Fruit fly (Drosophila melanogaster) whole organism: Measurements from ENCODE around the gene dsd.

ENCODE experiments used
- CG8478 ChIP-seq: fragments of >200 bp; optimal IDR thresholded peaks from 2 replicates; lab custom pipeline; 2018; ENCODE audit warnings: inconsistent platforms
- Dll ChIP-seq: fragments of >200 bp; optimal IDR thresholded peaks from 2 replicates; lab custom pipeline; 2017
- EcR ChIP-seq, 2 experiments: fragments of >200 bp; optimal IDR thresholded peaks; 2 replicates each; lab custom pipeline; 2017; ENCODE audit warnings: missing biosample characterization in 2 of 2, missing genetic modification characterization in 2 of 2, missing genetic modification reagents in 2 of 2
- pan ChIP-seq: fragments of >200 bp; optimal IDR thresholded peaks from 2 replicates; lab custom pipeline; 2017
- psq ChIP-seq: fragments of >200 bp; optimal IDR thresholded peaks from 2 replicates; lab custom pipeline; 2017
- usp ChIP-seq: fragments of >200 bp; optimal IDR thresholded peaks from 2 replicates; lab custom pipeline; 2017; ENCODE audit warnings: missing biosample characterization, missing genetic modification characterization, mixed read lengths

dsd gene

DNA sequence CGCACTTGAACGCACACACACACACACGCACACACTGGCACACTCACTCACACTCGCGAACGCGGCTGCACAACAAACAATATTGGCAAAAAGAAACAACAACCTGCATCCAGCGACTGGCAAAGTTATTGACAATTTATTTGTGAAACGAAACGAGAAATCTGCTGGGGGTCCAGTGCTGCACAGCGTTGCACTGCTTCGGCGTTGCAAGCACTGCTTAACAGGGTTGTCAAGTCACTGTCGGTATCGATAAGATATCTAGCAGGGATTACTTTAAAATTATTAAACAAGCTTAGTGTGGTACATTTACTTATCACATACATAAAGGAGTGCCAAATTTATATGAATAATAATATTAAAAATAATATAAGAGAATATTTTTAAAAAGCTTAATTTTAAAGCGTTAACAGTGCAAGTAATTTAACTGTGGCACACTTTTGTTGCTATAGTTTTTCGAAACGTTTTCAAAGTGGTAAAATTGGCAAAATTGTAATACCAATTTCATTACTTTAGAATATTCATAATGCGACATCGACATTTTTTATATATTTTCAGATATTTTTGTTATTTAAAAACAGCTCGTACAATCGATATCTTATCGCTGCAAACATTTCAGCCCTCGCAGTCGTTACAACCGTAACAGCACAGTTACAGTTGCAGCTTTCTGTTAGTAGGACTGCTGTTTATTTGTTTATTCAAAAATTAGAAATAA lies at the start of gene dsd, which contains the start of gene Tusp:
Gene dsd (minus strand): TSS at position 179 of the 712 bp plus-strand sequence.
Gene Tusp (plus strand): TSS at position 662 of the 712 bp plus-strand sequence.
- TF ChIP-seq CG8478 (lab: Kevin White, UChicago) (no peak), pan (lab: Kevin White, UChicago) (no peak), EcR (GFP tag; optimal IDR thresholded peaks at IDR 0.05; lab: Kevin White, UChicago) (no peak), usp (no peak), psq (lab: Kevin White, UChicago) (no peak), Dll (no peak)

DNA sequence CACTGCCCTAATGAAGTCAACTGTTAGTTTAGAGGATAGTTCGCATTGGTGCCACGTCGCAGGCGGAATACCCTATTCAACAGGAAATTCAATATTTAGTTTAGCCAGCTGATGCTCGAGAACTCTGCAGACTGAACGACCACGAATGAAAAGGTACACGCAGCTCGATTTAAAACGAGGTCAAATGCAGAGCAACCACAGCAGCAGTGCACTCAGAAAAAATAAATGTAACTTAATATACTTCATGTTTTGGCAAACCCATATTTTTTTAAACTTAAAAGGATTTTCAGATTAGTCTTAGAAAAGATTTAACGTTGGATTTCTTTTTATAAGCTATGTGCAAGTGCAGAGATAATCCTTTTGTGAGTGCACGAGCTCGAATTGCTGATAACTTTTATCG lies 47.9 kb upstream of the dsd start:
- TF ChIP-seq EcR (GFP tag; optimal IDR thresholded peaks at IDR 0.05; lab: Kevin White, UChicago), result no peak
- no peak for TF ChIP-seq CG8478 (lab: Kevin White, UChicago)
- no peak for TF ChIP-seq psq (lab: Kevin White, UChicago)
- no peak for TF ChIP-seq usp
- no peak for TF ChIP-seq pan (lab: Kevin White, UChicago)
- no peak for TF ChIP-seq Dll

DNA sequence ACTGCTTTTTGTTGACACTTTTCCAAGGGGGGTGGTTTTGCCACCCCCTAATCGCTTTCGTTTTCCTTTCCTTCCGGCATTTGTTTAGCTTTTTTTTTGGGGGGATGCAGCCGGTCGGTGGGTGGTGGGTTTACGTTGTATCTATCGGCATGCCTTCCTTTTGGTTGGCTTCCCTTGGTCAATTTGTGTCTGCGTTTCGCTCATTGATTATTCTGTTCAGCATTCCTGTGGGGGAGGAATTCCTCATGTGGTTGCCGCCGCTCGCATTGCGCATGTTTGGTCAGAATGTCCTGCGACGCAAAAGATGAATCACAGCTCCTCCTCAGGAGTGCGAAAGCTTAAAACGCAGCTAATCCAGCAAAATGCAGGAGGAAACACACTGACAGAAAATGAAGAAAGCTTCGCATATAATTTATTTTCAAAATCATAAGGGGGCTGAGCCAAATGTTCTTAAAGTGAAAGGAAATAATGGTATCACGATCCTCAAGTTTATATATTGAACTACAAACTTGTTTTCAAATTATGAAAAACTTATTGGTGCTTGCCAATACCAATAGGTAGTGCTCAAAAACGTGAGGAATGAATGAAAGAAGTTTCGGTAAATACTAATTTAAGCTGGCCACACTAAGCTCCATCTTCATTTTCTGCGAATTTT lies 45.1 kb upstream of the dsd start, which contains the start of gene RpS10a:
Gene RpS10a (plus strand): TSS at position 605 of the 655 bp plus-strand sequence.
- no peak for TF ChIP-seq pan (lab: Kevin White, UChicago)
- TF ChIP-seq usp, result no peak
- TF ChIP-seq CG8478 (lab: Kevin White, UChicago), result no peak
- TF ChIP-seq Dll, result no peak
- TF ChIP-seq psq (lab: Kevin White, UChicago), result no peak
- no peak for TF ChIP-seq EcR (GFP tag; optimal IDR thresholded peaks at IDR 0.05; lab: Kevin White, UChicago)

DNA sequence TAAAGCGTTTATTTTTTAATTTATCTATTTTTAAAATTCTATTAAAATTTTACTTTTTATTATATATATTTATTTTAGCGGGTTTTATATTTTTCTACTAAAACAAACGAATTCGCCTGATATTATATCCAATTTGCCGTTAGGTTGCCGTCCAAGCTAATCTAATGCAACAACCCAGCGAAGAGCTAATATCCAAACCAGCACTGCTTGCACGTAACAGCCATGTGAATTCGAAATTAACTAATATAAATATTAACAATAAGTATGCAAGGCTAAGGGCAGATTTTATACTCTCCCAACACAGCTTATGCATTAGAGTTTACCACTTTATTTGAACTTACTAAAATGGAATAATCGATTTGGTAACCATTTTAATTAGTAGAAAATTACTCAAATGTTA lies 44.5 kb upstream of the dsd start:
- TF ChIP-seq Dll (no peak), usp (no peak), EcR (GFP tag; optimal IDR thresholded peaks at IDR 0.05; lab: Kevin White, UChicago) (no peak), pan (lab: Kevin White, UChicago) (no peak), CG8478 (lab: Kevin White, UChicago) (no peak), psq (lab: Kevin White, UChicago) (no peak)

DNA sequence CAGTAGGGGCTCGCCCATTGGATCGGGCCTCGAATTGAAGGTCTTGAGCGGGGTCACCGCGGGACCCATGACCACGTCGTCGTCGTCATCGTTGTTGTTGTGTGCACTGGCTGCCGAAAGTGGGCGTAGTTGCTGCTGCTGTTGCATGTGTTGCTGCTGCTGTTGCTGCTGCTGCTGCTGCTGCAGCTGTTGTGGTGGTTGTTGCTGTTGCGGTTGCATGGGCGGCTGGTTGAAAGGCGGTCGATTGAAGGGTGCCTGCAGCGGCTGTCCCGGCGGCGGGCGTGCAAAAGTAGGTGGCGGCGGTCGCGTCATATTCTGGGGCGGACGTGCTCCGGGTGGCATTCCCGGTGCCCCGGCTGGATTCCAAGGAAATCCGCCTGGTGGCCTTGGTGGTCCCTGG lies 40.6 kb upstream of the dsd start:
- TF ChIP-seq CG8478 (lab: Kevin White, UChicago) (no peak), psq (lab: Kevin White, UChicago) (no peak), usp (no peak), EcR (GFP tag; optimal IDR thresholded peaks at IDR 0.05; lab: Kevin White, UChicago) (no peak), Dll (no peak), pan (lab: Kevin White, UChicago) (no peak)

DNA sequence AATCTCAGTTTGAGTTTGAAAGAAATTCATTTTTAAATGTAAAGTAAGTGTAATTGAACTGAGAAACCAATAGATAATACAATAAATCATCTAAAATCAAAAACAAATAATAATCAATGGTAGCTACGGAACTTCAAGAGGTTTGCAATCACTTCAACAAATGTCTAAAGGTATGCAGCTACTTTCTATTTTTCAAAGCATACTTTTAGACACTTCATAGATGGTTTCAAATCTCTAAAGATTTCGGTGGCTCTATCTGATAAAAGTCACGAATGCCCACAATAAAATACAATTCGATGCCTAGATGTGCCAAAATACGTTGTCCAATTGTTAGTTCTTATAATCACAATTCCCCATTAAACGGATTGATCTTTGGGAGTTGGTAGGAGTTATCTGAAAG lies 35.9 kb upstream of the dsd start:
- no peak for TF ChIP-seq EcR (GFP tag; optimal IDR thresholded peaks at IDR 0.05; lab: Kevin White, UChicago)
- no peak for TF ChIP-seq psq (lab: Kevin White, UChicago)
- no peak for TF ChIP-seq usp

DNA sequence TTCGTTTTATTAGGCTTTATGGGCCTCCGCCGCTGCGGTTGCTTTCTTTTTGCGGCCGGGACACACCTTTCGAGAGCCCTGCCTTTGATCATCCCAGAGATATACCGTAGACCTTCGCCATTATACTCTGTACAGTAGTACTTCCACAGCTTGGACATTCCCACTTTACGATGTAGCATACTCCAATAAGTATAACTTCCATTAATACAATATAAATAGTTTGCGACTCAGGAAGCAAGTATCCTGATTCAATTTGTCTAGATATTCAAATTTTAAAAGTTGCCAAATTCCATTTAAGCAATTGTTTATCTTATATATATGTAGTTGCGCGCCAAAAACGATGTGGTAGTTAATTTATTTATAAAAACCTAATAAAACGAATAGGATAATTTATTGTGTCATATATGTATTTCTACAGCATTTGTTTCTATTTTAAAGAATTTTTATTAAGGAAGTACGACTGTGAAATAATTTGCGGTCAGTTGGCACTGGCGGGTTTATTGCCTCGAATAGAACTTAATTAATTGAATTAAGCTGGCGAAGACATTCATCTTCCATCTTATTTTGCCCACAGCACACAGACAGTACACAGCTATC lies 30.2 kb upstream of the dsd start:
- TF ChIP-seq usp (no peak), EcR (GFP tag; optimal IDR thresholded peaks at IDR 0.05; lab: Kevin White, UChicago) (no peak), CG8478 (lab: Kevin White, UChicago) (no peak), Dll (no peak), pan (lab: Kevin White, UChicago) (no peak), psq (lab: Kevin White, UChicago) (no peak)

DNA sequence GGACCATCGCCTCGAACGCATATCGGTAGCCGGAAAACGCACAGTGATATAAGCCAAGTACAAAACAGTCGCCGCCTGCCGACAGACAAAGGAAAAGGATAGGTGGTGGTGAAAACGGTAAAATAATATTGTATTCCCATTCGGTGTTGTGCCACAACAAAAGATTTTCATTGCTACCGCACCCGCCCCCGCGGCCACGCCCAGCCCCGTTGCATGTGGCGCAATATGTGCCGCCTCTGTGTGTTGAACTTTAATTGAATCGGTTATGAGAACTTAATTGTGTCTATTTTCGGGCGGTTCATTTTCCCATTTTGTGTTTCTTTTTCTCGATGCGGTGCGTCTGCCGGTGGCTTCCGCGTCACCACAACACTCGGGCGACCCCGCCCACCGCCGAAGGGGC lies 29.5 kb upstream of the dsd start:
- no peak for TF ChIP-seq psq (lab: Kevin White, UChicago)
- no peak for TF ChIP-seq usp
- TF ChIP-seq pan (lab: Kevin White, UChicago), result no peak
- TF ChIP-seq CG8478 (lab: Kevin White, UChicago), result no peak
- TF ChIP-seq EcR (GFP tag; optimal IDR thresholded peaks at IDR 0.05; lab: Kevin White, UChicago), result no peak
- no peak for TF ChIP-seq Dll

DNA sequence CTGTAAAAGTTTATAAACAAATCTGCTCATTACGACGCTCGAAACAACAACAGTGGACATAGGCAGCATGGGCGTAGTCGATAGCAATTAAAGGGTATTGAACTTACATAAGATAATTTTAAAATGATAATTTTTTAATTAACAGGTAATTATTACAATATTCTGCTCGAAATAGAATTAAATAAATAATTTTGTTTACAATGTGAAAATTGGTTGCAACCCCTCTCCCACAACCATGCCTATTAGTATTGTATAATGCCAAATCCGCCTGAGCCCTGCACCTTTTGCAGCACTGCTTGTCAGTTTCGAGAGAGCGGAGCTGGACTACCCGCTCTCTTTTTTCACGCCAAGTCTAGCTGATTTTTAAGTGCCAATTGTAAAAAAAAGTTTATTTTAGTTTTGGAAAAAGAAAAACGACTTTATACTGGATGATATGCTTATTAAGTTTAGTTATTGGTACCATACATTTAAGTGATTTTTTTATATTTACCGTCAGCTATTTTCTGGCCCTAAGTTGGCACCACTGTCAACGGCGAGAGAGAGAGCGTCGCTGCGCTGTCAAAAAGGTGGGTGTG lies 28.9 kb upstream of the dsd start, which contains the start of the genes CG5611 and Mtl:
Gene CG5611 (minus strand): TSS at position 51 of the 575 bp plus-strand sequence.
Gene Mtl (plus strand): TSS at position 403 of the 575 bp plus-strand sequence.
- no peak for TF ChIP-seq Dll
- no peak for TF ChIP-seq CG8478 (lab: Kevin White, UChicago)
- TF ChIP-seq psq (lab: Kevin White, UChicago), result no peak
- TF ChIP-seq EcR (GFP tag; optimal IDR thresholded peaks at IDR 0.05; lab: Kevin White, UChicago), result no peak
- no peak for TF ChIP-seq pan (lab: Kevin White, UChicago)
- no peak for TF ChIP-seq usp

DNA sequence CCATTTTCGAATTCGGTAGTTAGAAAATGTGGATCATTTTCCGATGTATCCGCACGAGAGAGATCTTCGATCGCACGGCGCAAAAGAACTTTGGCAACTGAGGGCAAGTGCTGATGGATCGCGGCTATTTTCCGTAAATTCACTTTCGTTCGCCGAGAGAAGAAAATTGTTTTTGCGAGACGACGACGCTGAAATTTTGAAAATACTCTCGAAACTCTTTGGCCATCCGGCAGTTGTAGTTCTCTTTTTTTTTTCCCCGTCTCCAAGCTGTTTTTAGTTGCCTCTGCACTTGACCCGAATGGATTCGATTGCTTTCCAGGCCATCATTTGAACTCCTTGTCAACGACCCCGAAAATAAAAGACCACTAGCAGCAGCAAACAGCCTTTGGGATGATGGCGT lies 18.7 kb upstream of the dsd start, which contains the start of gene CG5612:
Gene CG5612 (minus strand): TSS at position 101 of the 400 bp plus-strand sequence.
- no peak for TF ChIP-seq Dll
- no peak for TF ChIP-seq usp
- TF ChIP-seq CG8478 (lab: Kevin White, UChicago), result no peak
- no peak for TF ChIP-seq psq (lab: Kevin White, UChicago)
- TF ChIP-seq pan (lab: Kevin White, UChicago), result no peak
- no peak for TF ChIP-seq EcR (GFP tag; optimal IDR thresholded peaks at IDR 0.05; lab: Kevin White, UChicago)

DNA sequence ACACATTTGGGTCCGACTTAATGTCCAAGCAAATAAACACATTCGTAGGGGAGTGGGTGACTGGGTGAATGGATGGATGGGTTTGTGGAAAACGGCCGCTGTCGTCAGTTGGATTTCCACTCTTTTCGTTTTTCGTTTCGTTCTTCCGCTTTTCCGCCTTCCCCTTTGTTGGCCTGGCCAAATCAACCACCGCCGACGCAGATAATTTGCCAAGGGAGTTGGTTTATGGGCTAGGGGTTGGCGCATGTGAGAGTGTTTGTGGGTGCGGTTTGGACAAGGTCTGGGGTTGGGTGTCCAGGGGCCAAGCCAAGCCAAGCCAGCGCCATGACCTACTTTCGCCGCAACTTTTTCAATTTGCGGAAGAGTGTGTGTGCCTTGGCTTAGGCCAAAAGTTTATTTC lies 15.8 kb upstream of the dsd start:
- no peak for TF ChIP-seq pan (lab: Kevin White, UChicago)
- TF ChIP-seq psq (lab: Kevin White, UChicago), result no peak
- no peak for TF ChIP-seq Dll
- TF ChIP-seq EcR (GFP tag; optimal IDR thresholded peaks at IDR 0.05; lab: Kevin White, UChicago), result no peak
- TF ChIP-seq usp, result no peak
- TF ChIP-seq CG8478 (lab: Kevin White, UChicago), result no peak
